Fruit fly (Drosophila melanogaster) whole organism, prepupa: ENCODE results near the gene IscU.

Experiments
- CG11762 ChIP-seq: fragments of 200-800 bp; sonication (Bioruptor generic); optimal IDR thresholded peaks from 3 replicates; lab custom pipeline; 2016; ENCODE audit warnings: missing biosample characterization, missing genetic modification characterization; ENCODE audit not compliant: insufficient read depth
- CG3919 ChIP-seq: fragments of 200-800 bp; sonication (Bioruptor generic); optimal IDR thresholded peaks from 3 replicates; lab custom pipeline; 2016; ENCODE audit warnings: missing biosample characterization, missing genetic modification characterization
- Hr39 ChIP-seq: fragments of 200-800 bp; sonication (Bioruptor generic); optimal IDR thresholded peaks from 2 replicates; lab custom pipeline; 2016; ENCODE audit warnings: missing biosample characterization, missing genetic modification characterization
- dac ChIP-seq: fragments of 200-800 bp; sonication (Bioruptor generic); optimal IDR thresholded peaks from 2 replicates; lab custom pipeline; 2017; ENCODE audit warnings: missing biosample characterization, mild to moderate bottlenecking, missing genetic modification characterization
- spab ChIP-seq: fragments of 200-800 bp; sonication (Bioruptor generic); optimal IDR thresholded peaks from 2 replicates; lab custom pipeline; 2017; ENCODE audit warnings: missing biosample characterization, mild to moderate bottlenecking, missing genetic modification characterization, missing genetic modification reagents

dm6 chr3R:8773135-8773534 is 50.8 kb downstream of the IscU start, which contains the start of gene CG34301:
- TF ChIP-seq dac = no peak
- TF ChIP-seq CG11762 = no peak
- TF ChIP-seq CG3919 (GFP tag; lab: Kevin White, UChicago) = no peak
- no peak for TF ChIP-seq spab
- TF ChIP-seq Hr39 (GFP tag; lab: Kevin White, UChicago) = no peak
